Worm (Caenorhabditis elegans) whole organism, young adult: ENCODE measurements around the gene C55C3.7.
A peak's percentile ranks its signal among the peaks of the same experiment; 100 is the strongest.

Source experiments
- B0019.2 ChIP-seq: fragments of 200-800 bp; sonication (Bioruptor generic); conservative IDR thresholded peaks from 2 replicates; pipeline ENCODE4 v1.3.6; 2022; ENCODE audit warnings: missing genetic modification reagents, missing genetic modification characterization, missing compliant biosample characterization
- B0336.3 ChIP-seq: fragments of 200-800 bp; sonication (Bioruptor generic); IDR thresholded peaks from 2 replicates; pipeline ENCODE4 v1.3.6; 2022; ENCODE audit warnings: missing genetic modification characterization, missing compliant biosample characterization
- C06A6.2 ChIP-seq: fragments of 200-800 bp; sonication (Bioruptor generic); conservative IDR thresholded peaks from 2 replicates; pipeline ENCODE4 v1.3.6; 2022; ENCODE audit warnings: missing genetic modification characterization, missing compliant biosample characterization
- D2030.7 ChIP-seq: fragments of 200-800 bp; sonication (Bioruptor generic); IDR thresholded peaks from 2 replicates; pipeline ENCODE4 v1.3.6; 2022; ENCODE audit warnings: missing genetic modification reagents, missing genetic modification characterization, missing compliant biosample characterization
- F10E7.11 ChIP-seq: sonication (generic microtip); optimal IDR thresholded peaks from 2 replicates; lab custom pipeline; 2017; ENCODE audit warnings: mild to moderate bottlenecking, missing genetic modification characterization, moderate library complexity, missing compliant biosample characterization
- F22D6.2 ChIP-seq: sonication (generic microtip); optimal IDR thresholded peaks from 2 replicates; lab custom pipeline; 2016; ENCODE audit warnings: mild to moderate bottlenecking, missing genetic modification characterization, missing compliant biosample characterization
- F23B12.7 ChIP-seq: sonication (generic microtip); optimal IDR thresholded peaks from 2 replicates; lab custom pipeline; 2017; ENCODE audit warnings: missing genetic modification characterization, mild to moderate bottlenecking, missing compliant biosample characterization, antibody characterized with exemption, moderate library complexity; ENCODE audit not compliant: insufficient read depth
- F37B4.10 ChIP-seq: fragments of 200-800 bp; sonication (Bioruptor generic); IDR thresholded peaks from 2 replicates; pipeline ENCODE4 v1.3.6; 2022; ENCODE audit warnings: missing genetic modification characterization, missing compliant biosample characterization
- Y56A3A.18 ChIP-seq: fragments of 200-800 bp; sonication (Bioruptor generic); IDR thresholded peaks from 2 replicates; pipeline ENCODE4 v1.3.6; 2022; ENCODE audit warnings: missing genetic modification reagents, missing genetic modification characterization, missing compliant biosample characterization
- aptf-3 ChIP-seq: fragments of 200-800 bp; sonication (Bioruptor generic); IDR thresholded peaks from 2 replicates; pipeline ENCODE4 v1.3.6; 2022; ENCODE audit warnings: missing genetic modification characterization, missing compliant biosample characterization
- atf-7 ChIP-seq: sonication (generic microtip); optimal IDR thresholded peaks from 2 replicates; lab custom pipeline; 2017; ENCODE audit warnings: mild to moderate bottlenecking, missing genetic modification characterization, missing compliant biosample characterization
- attf-3 ChIP-seq: fragments of 200-800 bp; sonication (Bioruptor generic); conservative IDR thresholded peaks from 2 replicates; pipeline ENCODE4 v1.3.6; 2022; ENCODE audit warnings: missing genetic modification reagents, missing genetic modification characterization, missing compliant biosample characterization
- bed-1 ChIP-seq: fragments of 200-800 bp; sonication (Bioruptor generic); IDR thresholded peaks from 2 replicates; pipeline ENCODE4 v1.3.6; 2022; ENCODE audit warnings: missing genetic modification reagents, missing genetic modification characterization, missing compliant biosample characterization
- cebp-1 ChIP-seq, 2 experiments: fragments of 200-800 bp in 1 of 2; sonication (Bioruptor generic) in 1 of 2; sonication (generic microtip) in 1 of 2; IDR thresholded peaks in 1 of 2; optimal IDR thresholded peaks in 1 of 2; 2 replicates each; pipeline versions ENCODE4 v1.3.6 to Lab custom; 2017 to 2022; ENCODE audit warnings: missing compliant biosample characterization in 2 of 2, missing genetic modification characterization in 2 of 2, mild to moderate bottlenecking in 1 of 2, missing genetic modification reagents in 1 of 2, moderate library complexity in 1 of 2
- ceh-79 ChIP-seq: sonication (generic microtip); optimal IDR thresholded peaks from 2 replicates; lab custom pipeline; 2017; ENCODE audit warnings: mild to moderate bottlenecking, missing genetic modification characterization, missing compliant biosample characterization
- ceh-91 ChIP-seq: fragments of 200-800 bp; sonication (Bioruptor generic); IDR thresholded peaks from 2 replicates; pipeline ENCODE4 v1.3.6; 2022; ENCODE audit warnings: missing genetic modification reagents, missing genetic modification characterization, missing compliant biosample characterization
- egl-44 ChIP-seq: fragments of 200-800 bp; sonication (Bioruptor generic); IDR thresholded peaks from 2 replicates; pipeline ENCODE4 v1.3.6; 2022; ENCODE audit warnings: missing genetic modification reagents, missing genetic modification characterization, missing compliant biosample characterization
- ekl-4 ChIP-seq: fragments of 200-800 bp; sonication (Bioruptor generic); IDR thresholded peaks from 2 replicates; pipeline ENCODE4 v1.3.6; 2022; ENCODE audit warnings: missing genetic modification reagents, missing genetic modification characterization, missing compliant biosample characterization
- hlh-12 ChIP-seq: sonication (generic microtip); optimal IDR thresholded peaks from 2 replicates; lab custom pipeline; 2016; ENCODE audit warnings: missing genetic modification characterization, missing compliant biosample characterization
- hlh-26 ChIP-seq: fragments of 200-800 bp; sonication (Bioruptor generic); conservative IDR thresholded peaks from 2 replicates; pipeline ENCODE4 v1.3.6; 2022; ENCODE audit warnings: missing genetic modification reagents, missing genetic modification characterization, missing compliant biosample characterization
- hmg-1.2 ChIP-seq: fragments of 200-800 bp; sonication (Bioruptor generic); IDR thresholded peaks from 2 replicates; pipeline ENCODE4 v1.3.6; 2022; ENCODE audit warnings: missing genetic modification reagents, missing genetic modification characterization, missing compliant biosample characterization
- hmg-20 ChIP-seq: fragments of 200-800 bp; sonication (Bioruptor generic); IDR thresholded peaks from 2 replicates; pipeline ENCODE4 v1.3.6; 2022; ENCODE audit warnings: missing genetic modification reagents, missing genetic modification characterization, missing compliant biosample characterization
- let-526 ChIP-seq: fragments of 200-800 bp; sonication (Bioruptor generic); IDR thresholded peaks from 2 replicates; pipeline ENCODE4 v1.3.6; 2022; ENCODE audit warnings: missing genetic modification reagents, missing genetic modification characterization, missing compliant biosample characterization
- lin-26 ChIP-seq: fragments of 200-800 bp; sonication (Bioruptor generic); IDR thresholded peaks from 2 replicates; pipeline ENCODE4 v1.3.6; 2022; ENCODE audit warnings: missing genetic modification reagents, missing genetic modification characterization, missing compliant biosample characterization
- lin-54 ChIP-seq: fragments of 200-800 bp; sonication (Bioruptor generic); optimal IDR thresholded peaks from 2 replicates; lab custom pipeline; 2018; ENCODE audit warnings: mild to moderate bottlenecking, missing genetic modification characterization, missing compliant biosample characterization
- madf-3 ChIP-seq: fragments of 200-800 bp; sonication (Bioruptor generic); IDR thresholded peaks from 2 replicates; pipeline ENCODE4 v1.3.6; 2022; ENCODE audit warnings: missing genetic modification reagents, missing genetic modification characterization, missing compliant biosample characterization
- madf-6 ChIP-seq: fragments of 200-800 bp; sonication (Bioruptor generic); IDR thresholded peaks from 2 replicates; pipeline ENCODE4 v1.3.6; 2022; ENCODE audit warnings: missing genetic modification reagents, missing genetic modification characterization, missing compliant biosample characterization
- mel-28 ChIP-seq: sonication (generic microtip); optimal IDR thresholded peaks from 2 replicates; lab custom pipeline; 2016; ENCODE audit warnings: borderline replicate concordance, mild to moderate bottlenecking, missing genetic modification characterization, missing compliant biosample characterization
- nfya-2 ChIP-seq: fragments of 200-800 bp; sonication (Bioruptor generic); IDR thresholded peaks from 2 replicates; pipeline ENCODE4 v1.3.6; 2022; ENCODE audit warnings: missing genetic modification reagents, missing genetic modification characterization, missing compliant biosample characterization
- nfyb-1 ChIP-seq: fragments of 200-800 bp; sonication (Bioruptor generic); IDR thresholded peaks from 2 replicates; pipeline ENCODE4 v1.3.6; 2022; ENCODE audit warnings: missing genetic modification reagents, missing genetic modification characterization, missing compliant biosample characterization
- nhr-80 ChIP-seq: sonication (generic microtip); optimal IDR thresholded peaks from 2 replicates; lab custom pipeline; 2016; ENCODE audit warnings: missing genetic modification characterization, missing compliant biosample characterization
- nhr-90 ChIP-seq: sonication (generic microtip); optimal IDR thresholded peaks from 2 replicates; lab custom pipeline; 2016; ENCODE audit warnings: missing genotype, mild to moderate bottlenecking, missing genetic modification characterization, missing compliant biosample characterization
- rec-8 ChIP-seq, 2 experiments: sonication (generic microtip); optimal IDR thresholded peaks; 2 replicates each; lab custom pipeline; 2016; ENCODE audit warnings: mild to moderate bottlenecking in 2 of 2, missing genetic modification characterization in 2 of 2, missing genetic modification reagents in 2 of 2, missing genotype in 2 of 2, missing biosample characterization in 1 of 2, missing compliant biosample characterization in 1 of 2, moderate library complexity in 1 of 2
- repo-1 ChIP-seq: sonication (generic microtip); optimal IDR thresholded peaks from 2 replicates; lab custom pipeline; 2017; ENCODE audit warnings: mild to moderate bottlenecking, missing genetic modification characterization, missing compliant biosample characterization
- sdz-38 ChIP-seq: sonication (generic microtip); optimal IDR thresholded peaks from 2 replicates; lab custom pipeline; 2016; ENCODE audit warnings: missing genotype, missing genetic modification characterization, missing compliant biosample characterization
- snpc-3.4 ChIP-seq: sonication (generic microtip); optimal IDR thresholded peaks from 2 replicates; lab custom pipeline; 2017; ENCODE audit warnings: missing genetic modification characterization, mild to moderate bottlenecking, missing compliant biosample characterization, antibody characterized with exemption, moderate library complexity, missing genotype, missing genetic modification reagents
- somi-1 ChIP-seq: fragments of 200-800 bp; sonication (Bioruptor generic); optimal IDR thresholded peaks from 2 replicates; lab custom pipeline; 2018; ENCODE audit warnings: mild to moderate bottlenecking, missing genetic modification characterization, missing compliant biosample characterization
- unc-130 ChIP-seq: sonication (generic microtip); optimal IDR thresholded peaks from 2 replicates; lab custom pipeline; 2016; ENCODE audit warnings: missing genetic modification reagents, missing genetic modification characterization, missing compliant biosample characterization
- xnd-1 ChIP-seq: sonication (generic microtip); optimal IDR thresholded peaks from 2 replicates; lab custom pipeline; 2016; ENCODE audit warnings: missing genotype, missing genetic modification reagents, missing genetic modification characterization, missing compliant biosample characterization
- zfh-2 ChIP-seq: fragments of 200-800 bp; sonication (Bioruptor generic); conservative IDR thresholded peaks from 2 replicates; pipeline ENCODE4 v1.3.6; 2022; ENCODE audit warnings: missing genetic modification reagents, missing genetic modification characterization, missing compliant biosample characterization
- zim-3 ChIP-seq: sonication (generic microtip); optimal IDR thresholded peaks from 2 replicates; lab custom pipeline; 2017; ENCODE audit warnings: mild to moderate bottlenecking, missing genetic modification characterization, moderate library complexity, missing compliant biosample characterization
- ztf-22 ChIP-seq: fragments of 200-800 bp; sonication (Bioruptor generic); optimal IDR thresholded peaks from 2 replicates; lab custom pipeline; 2018; ENCODE audit warnings: mild to moderate bottlenecking, missing genetic modification characterization, moderate library complexity, missing compliant biosample characterization

Gene C55C3.7

ce11 chrIV:5662886-5663285, 19.6 kb downstream of the C55C3.7 start:
- 0 out of 2 replicates have a peak, but pooled peaks have one; percentile 15 for TF ChIP-seq C06A6.2 (GFP tag; lab: Robert Waterston, UW)
- no peak for TF ChIP-seq hlh-26
- no peak for TF ChIP-seq ceh-79 (tag; lab: Kevin White, UChicago)
- TF ChIP-seq F23B12.7 (tag; lab: Kevin White, UChicago): no peak

DNA sequence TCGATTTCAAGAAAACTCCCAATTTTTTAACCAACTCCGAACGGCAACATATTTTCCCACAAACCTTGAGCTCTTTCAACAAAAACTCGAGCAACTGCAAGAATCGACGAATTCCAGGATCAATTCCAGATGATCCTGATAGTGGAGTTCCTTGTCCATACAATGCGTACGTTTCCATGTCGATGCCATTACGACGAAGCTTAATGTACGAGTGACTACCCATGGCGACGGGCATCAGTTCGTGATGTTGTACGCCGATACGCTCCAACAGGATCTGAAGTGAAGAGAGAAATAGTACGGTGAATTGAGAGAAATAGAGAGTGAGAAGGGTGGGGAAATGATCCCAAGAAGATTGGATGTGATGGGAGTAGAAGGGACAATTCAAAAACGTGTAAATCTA, 20.4 kb downstream of the C55C3.7 start:
- TF ChIP-seq ztf-22: no peak
- TF ChIP-seq hmg-1.2 (GFP tag; lab: Robert Waterston, UW): 0 out of 2 replicates have a peak, but pooled peaks have one; percentile 14

DNA sequence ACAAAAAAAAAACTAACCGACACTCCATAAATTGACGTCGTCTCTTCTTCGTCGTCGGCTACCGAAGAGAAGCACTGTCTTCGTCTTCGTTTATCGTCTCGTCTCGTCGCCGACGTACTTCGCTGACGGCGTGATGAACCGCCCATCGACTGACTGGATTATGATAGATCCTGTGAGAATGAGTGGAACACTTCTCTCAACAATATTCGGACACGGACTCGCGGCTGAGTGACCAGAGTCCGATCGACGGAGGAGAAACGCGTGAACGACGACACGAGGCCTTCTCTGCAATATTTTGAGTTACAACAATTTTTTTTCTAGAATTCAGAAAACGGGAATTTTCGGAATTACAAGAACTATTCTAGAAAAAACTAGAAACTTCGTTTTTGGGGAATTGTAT, 22.2 kb downstream of the C55C3.7 start, which contains the start of gene skn-1:
Gene skn-1 (minus strand): TSS at position 146 of the 400 bp plus-strand sequence.
- no peak for TF ChIP-seq F37B4.10
- no peak for TF ChIP-seq Y56A3A.18 (GFP tag; lab: Robert Waterston, UW)
- 0 out of 2 replicates have a peak, but pooled peaks have one; percentile 20 for TF ChIP-seq cebp-1 (GFP tag; IDR thresholded peaks at IDR 0.05; lab: Robert Waterston, UW)
- TF ChIP-seq cebp-1 (tag; optimal IDR thresholded peaks at IDR 0.05; lab: Kevin White, UChicago): peak; percentile 13
- peak; percentile 26; the same call in 1 of the 2 replicates for TF ChIP-seq B0336.3 (GFP tag; lab: Robert Waterston, UW)
- no peak for TF ChIP-seq ceh-91 (GFP tag; lab: Robert Waterston, UW)
- TF ChIP-seq madf-6 (GFP tag; lab: Robert Waterston, UW): no peak
- no peak for TF ChIP-seq F22D6.2 (tag; lab: Kevin White, UChicago)
- no peak for TF ChIP-seq egl-44 (GFP tag; lab: Robert Waterston, UW)
- TF ChIP-seq aptf-3 (GFP tag; lab: Robert Waterston, UW): no peak
- no peak for TF ChIP-seq somi-1
- TF ChIP-seq nfyb-1 (GFP tag; lab: Robert Waterston, UW): peak; percentile 76; the same call in 1 of the 2 replicates
- TF ChIP-seq zfh-2 (GFP tag; lab: Robert Waterston, UW): 0 out of 2 replicates have a peak, but pooled peaks have one; percentile 12
- 0 out of 2 replicates have a peak, but pooled peaks have one; percentile 21 for TF ChIP-seq let-526 (GFP tag; lab: Robert Waterston, UW)
- no peak for TF ChIP-seq hlh-12 (tag; lab: Kevin White, UChicago)
- no peak for TF ChIP-seq F23B12.7 (tag; lab: Kevin White, UChicago)
- TF ChIP-seq repo-1 (tag; lab: Kevin White, UChicago): peak; percentile 52
- no peak for TF ChIP-seq B0019.2 (GFP tag; lab: Robert Waterston, UW)
- TF ChIP-seq madf-3 (GFP tag; lab: Robert Waterston, UW): 0 out of 2 replicates have a peak, but pooled peaks have one; percentile 32
- TF ChIP-seq mel-28 (tag; lab: Kevin White, UChicago): no peak
- TF ChIP-seq rec-8 (tag; optimal IDR thresholded peaks at IDR 0.05; lab: Kevin White, UChicago): no peak
- no peak for TF ChIP-seq atf-7 (tag; lab: Kevin White, UChicago)
- peak; percentile 13 for TF ChIP-seq lin-54 (GFP tag; lab: Kevin White, UChicago)

- no peak for TF ChIP-seq snpc-3.4 (tag; lab: Kevin White, UChicago)
- peak; percentile 40; the same call in 1 of the 2 replicates for TF ChIP-seq hmg-1.2 (GFP tag; lab: Robert Waterston, UW)
- TF ChIP-seq ekl-4: 0 out of 2 replicates have a peak, but pooled peaks have one; percentile 22
- TF ChIP-seq hmg-20 (GFP tag; lab: Robert Waterston, UW): no peak
- TF ChIP-seq bed-1 (GFP tag; lab: Robert Waterston, UW): no peak
- TF ChIP-seq xnd-1 (tag; lab: Kevin White, UChicago): no peak
- TF ChIP-seq D2030.7: no peak
- TF ChIP-seq nhr-90 (tag; lab: Kevin White, UChicago): no peak
- TF ChIP-seq F10E7.11 (tag; lab: Kevin White, UChicago): no peak
- 0 out of 2 replicates have a peak, but pooled peaks have one; percentile 31 for TF ChIP-seq cebp-1 (GFP tag; IDR thresholded peaks at IDR 0.05; lab: Robert Waterston, UW)
- peak; percentile 27 for TF ChIP-seq cebp-1 (tag; optimal IDR thresholded peaks at IDR 0.05; lab: Kevin White, UChicago)
- TF ChIP-seq nfya-2 (GFP tag; lab: Robert Waterston, UW): no peak
- no peak for TF ChIP-seq attf-3 (GFP tag; lab: Robert Waterston, UW)
- peak; percentile 43; the same call in 1 of the 2 replicates for TF ChIP-seq nfyb-1 (GFP tag; lab: Robert Waterston, UW)
- no peak for TF ChIP-seq lin-26 (GFP tag; lab: Robert Waterston, UW)
- no peak for TF ChIP-seq Y56A3A.18 (GFP tag; lab: Robert Waterston, UW)
- no peak for TF ChIP-seq unc-130 (GFP tag; lab: Kevin White, UChicago)
- no peak for TF ChIP-seq sdz-38
- no peak for TF ChIP-seq zim-3 (tag; lab: Kevin White, UChicago)
- TF ChIP-seq nhr-80 (tag; lab: Kevin White, UChicago): peak; percentile 48
- no peak for TF ChIP-seq ceh-79 (tag; lab: Kevin White, UChicago)
Observed at ce11 chrIV:5659461-5659860, 23.0 kb downstream of the C55C3.7 start.
